Fruit fly (Drosophila melanogaster) Kc167 (cell line): ENCODE data around the gene Sec15.

ENCODE experiments used
- h ChIP-seq: fragments of >200 bp; optimal IDR thresholded peaks from 3 replicates; lab custom pipeline; 2018; ENCODE audit warnings: missing external identifiers
- insv ChIP-seq: fragments of >200 bp; optimal IDR thresholded peaks from 3 replicates; lab custom pipeline; 2018; ENCODE audit warnings: missing external identifiers

dm6 chr3R:21078211-21078610 is 29.6 kb downstream of the Sec15 start:
- TF ChIP-seq insv (lab: Kevin White, UChicago) (no peak), h (lab: Kevin White, UChicago) (no peak)
